Fruit fly (Drosophila melanogaster): Measurements from ENCODE around the gene eIF1A.

DNA sequence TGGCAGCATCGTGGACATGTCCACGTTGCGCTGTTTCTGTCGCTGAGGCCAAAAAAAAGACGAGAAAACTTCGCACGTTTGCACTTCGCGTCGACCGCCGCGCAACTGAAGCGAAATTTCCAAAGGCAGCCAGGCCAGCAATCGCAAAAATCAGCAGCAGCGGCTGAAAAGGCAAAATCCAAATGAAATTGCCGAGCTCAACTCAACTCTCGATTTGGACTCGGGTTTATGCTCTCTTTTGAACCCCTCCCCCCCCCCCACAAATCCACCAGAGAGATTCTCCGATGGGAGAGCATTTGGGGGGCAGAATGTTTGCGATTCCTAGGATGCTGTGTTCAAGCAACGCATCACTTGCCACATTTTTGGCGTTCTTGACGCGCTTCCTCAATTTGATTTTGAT is 39.9 kb downstream of the eIF1A start, which contains the start of gene PKD:
- no peak for TF ChIP-seq EcR (GFP tag; optimal IDR thresholded peaks at IDR 0.05)
- TF ChIP-seq Snoo (tag; optimal IDR thresholded peaks at IDR 0.05): no peak
- peak; percentile 26; the same call in 1 of the 2 replicates for TF ChIP-seq CG12605 (GFP tag; IDR thresholded peaks at IDR 0.05)
- no peak for TF ChIP-seq CG17806 (tag; optimal IDR thresholded peaks at IDR 0.05)
- TF ChIP-seq CG8159 (tag; optimal IDR thresholded peaks at IDR 0.05): no peak
- TF ChIP-seq Pif1A (GFP tag; optimal IDR thresholded peaks at IDR 0.05): no peak
- peak; percentile 15; the same call in 1 of the 2 replicates for TF ChIP-seq Ets98B (GFP tag; IDR thresholded peaks at IDR 0.05)
- TF ChIP-seq CG32121 (GFP tag; IDR thresholded peaks at IDR 0.05): no peak
- no peak for TF ChIP-seq D1 (tag; optimal IDR thresholded peaks at IDR 0.05)
- peak; percentile 77 for TF ChIP-seq CG4496 (GFP tag; IDR thresholded peaks at IDR 0.05)
- TF ChIP-seq CG15710 (tag; optimal IDR thresholded peaks at IDR 0.05): no peak
- no peak; the same call in 2 of the 3 replicates for TF ChIP-seq fd96Ca (GFP tag; IDR thresholded peaks at IDR 0.05)
- TF ChIP-seq CG10348 (GFP tag; IDR thresholded peaks at IDR 0.05): no peak
